Fruit fly (Drosophila melanogaster) S2 (cell line): ENCODE data around the gene CG15625.

ENCODE experiments used
- CG8478 ChIP-seq: fragments of >200 bp; optimal IDR thresholded peaks from 2 replicates; lab custom pipeline; 2018
- CTCF ChIP-seq, 2 experiments: fragments of >200 bp; optimal IDR thresholded peaks; 2 replicates each; lab custom pipeline; 2018

DNA sequence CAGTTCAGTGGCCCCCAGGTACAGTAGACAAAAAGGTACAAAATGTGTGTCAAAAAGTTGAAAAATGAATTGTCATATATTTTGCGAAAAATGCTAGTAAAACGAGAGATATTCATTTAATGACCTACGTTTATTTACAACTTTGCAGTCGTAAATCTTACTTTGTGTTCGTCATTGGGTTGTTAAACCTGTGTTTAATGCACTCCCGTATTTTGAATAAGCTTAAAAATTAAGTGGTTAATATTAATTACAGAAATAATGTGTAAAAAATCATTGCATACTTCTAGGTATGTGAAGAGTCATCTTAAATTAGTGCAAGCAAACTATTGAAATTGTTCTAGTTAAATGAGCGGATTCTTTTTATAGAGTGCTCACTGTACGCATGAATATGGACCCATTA is 1.3 kb upstream of the CG15625 start:
- TF ChIP-seq CG8478 (no peak), CTCF (optimal IDR thresholded peaks at IDR 0.05; lab: Kevin White, UChicago) (no peak)
